Fruit fly (Drosophila melanogaster): ENCODE data around the gene Neb-cGP.

Gene Neb-cGP

DNA sequence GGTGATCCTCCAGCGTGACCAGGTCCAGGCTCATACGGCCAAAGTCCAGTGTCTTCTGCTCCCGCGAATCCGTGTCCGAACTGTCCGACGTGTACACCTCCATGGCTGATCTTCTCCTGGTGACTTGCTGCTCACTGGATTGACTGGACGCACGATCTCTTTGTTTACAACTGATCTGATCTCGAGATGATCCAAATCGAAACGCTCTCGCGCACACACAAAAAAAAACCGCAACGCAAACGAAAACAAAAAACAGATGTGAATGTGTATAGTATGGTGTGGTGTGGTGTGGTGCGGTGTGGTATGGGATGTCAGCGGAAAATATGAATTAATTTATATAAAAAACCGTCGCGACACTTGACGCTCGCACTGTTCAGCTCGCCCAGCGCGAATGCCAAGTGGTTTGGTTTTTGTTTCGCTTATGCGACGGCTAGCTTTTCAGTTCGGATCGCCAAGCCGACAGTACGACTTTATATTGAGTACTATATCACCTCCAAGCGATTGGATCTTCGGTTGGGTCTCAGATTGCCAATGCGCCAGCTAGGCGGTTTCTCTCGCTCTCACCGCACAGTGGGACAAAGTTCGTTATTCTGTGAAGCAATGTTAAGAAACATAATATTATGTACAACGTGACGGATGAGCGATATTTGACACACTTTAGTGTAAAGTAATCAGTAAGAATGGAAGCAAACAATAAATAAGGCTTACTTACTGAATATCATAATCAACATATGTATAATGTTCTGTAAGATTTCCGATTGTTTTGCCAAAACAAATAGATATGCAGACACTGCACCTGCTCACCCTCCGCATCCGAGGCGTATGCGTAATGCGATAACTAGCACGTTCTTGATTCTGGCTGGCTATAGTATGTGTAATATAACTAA is 25.9 kb downstream of the Neb-cGP start (continued):
- TF ChIP-seq CG6791 (GFP tag; IDR thresholded peaks at IDR 0.05; ENCODE audit: partially characterized antibody): no peak
- peak; percentile 86 for TF ChIP-seq cwo (GFP tag; optimal IDR thresholded peaks at IDR 0.05)
- no peak for TF ChIP-seq CG2116 (GFP tag; optimal IDR thresholded peaks at IDR 0.05)
- TF ChIP-seq Aef1 (GFP tag; IDR thresholded peaks at IDR 0.05): peak; percentile 39; the same call in 2 of the 3 replicates
- TF ChIP-seq abd-A (tag; optimal IDR thresholded peaks at IDR 0.05): peak; percentile 9
- TF ChIP-seq gfzf (GFP tag; optimal IDR thresholded peaks at IDR 0.05): no peak
- TF ChIP-seq CG3847 (GFP tag; IDR thresholded peaks at IDR 0.05): peak; percentile 64
- TF ChIP-seq ap (GFP tag; IDR thresholded peaks at IDR 0.05): no peak
- peak; percentile 20 for TF ChIP-seq Ssrp (tag; optimal IDR thresholded peaks at IDR 0.05)
- TF ChIP-seq CG18764 (GFP tag; optimal IDR thresholded peaks at IDR 0.05): no peak
- no peak for TF ChIP-seq aop (GFP tag; IDR thresholded peaks at IDR 0.05)
- TF ChIP-seq Jarid2 (GFP tag; optimal IDR thresholded peaks at IDR 0.05): no peak
- 0 out of 3 replicates have a peak, but pooled peaks have one; percentile 44 for TF ChIP-seq H15 (GFP tag; IDR thresholded peaks at IDR 0.05)
- TF ChIP-seq jing (GFP tag; optimal IDR thresholded peaks at IDR 0.05): peak; percentile 1
- peak; percentile 69 for TF ChIP-seq dmrt99B (tag; optimal IDR thresholded peaks at IDR 0.05)
- TF ChIP-seq Dek (tag; optimal IDR thresholded peaks at IDR 0.05): peak; percentile 54
- peak; percentile 66 for TF ChIP-seq CHES-1-like (GFP tag; optimal IDR thresholded peaks at IDR 0.05)
- TF ChIP-seq CG32772 (GFP tag; IDR thresholded peaks at IDR 0.05): peak; percentile 44; the same call in 1 of the 2 replicates
- no peak for TF ChIP-seq B-H1 (GFP tag; IDR thresholded peaks at IDR 0.05)
- TF ChIP-seq CG1647 (GFP tag; optimal IDR thresholded peaks at IDR 0.05): peak; percentile 24
- no peak for TF ChIP-seq CG10565 (GFP tag; optimal IDR thresholded peaks at IDR 0.05)
- no peak for TF ChIP-seq CG14860 (GFP tag; IDR thresholded peaks at IDR 0.05; ENCODE audit: partially characterized antibody)
- TF ChIP-seq Nf-YA (GFP tag; IDR thresholded peaks at IDR 0.05): no peak
- TF ChIP-seq btn (GFP tag; optimal IDR thresholded peaks at IDR 0.05): no peak
- TF ChIP-seq zf30C (GFP tag; optimal IDR thresholded peaks at IDR 0.05): no peak
- peak; percentile 64 for TF ChIP-seq Dbx (GFP tag; IDR thresholded peaks at IDR 0.05)
- no peak for TF ChIP-seq Dref (GFP tag; IDR thresholded peaks at IDR 0.05)
- TF ChIP-seq CG3407 (GFP tag; optimal IDR thresholded peaks at IDR 0.05): no peak
- TF ChIP-seq esg (GFP tag; conservative IDR thresholded peaks at IDR 0.05): peak; percentile 33; the same call in 1 of the 2 replicates
- no peak for TF ChIP-seq pfk (GFP tag; optimal IDR thresholded peaks at IDR 0.05)
- peak; percentile 7 for TF ChIP-seq Bdp1 (GFP tag; optimal IDR thresholded peaks at IDR 0.05)
- no peak for TF ChIP-seq cas (GFP tag; IDR thresholded peaks at IDR 0.05)
- no peak for TF ChIP-seq CG11560 (tag; IDR thresholded peaks at IDR 0.05)
- TF ChIP-seq CG34376 (GFP tag; optimal IDR thresholded peaks at IDR 0.05): peak; percentile 88
- no peak for TF ChIP-seq Atf3 (GFP tag; optimal IDR thresholded peaks at IDR 0.05)
- peak; percentile 45; the same call in 1 of the 2 replicates for TF ChIP-seq crol (GFP tag; IDR thresholded peaks at IDR 0.05)
- TF ChIP-seq kah (GFP tag; optimal IDR thresholded peaks at IDR 0.05): no peak
- peak; percentile 53 for TF ChIP-seq D19B (GFP tag; optimal IDR thresholded peaks at IDR 0.05)
- no peak for TF ChIP-seq ara (GFP tag; IDR thresholded peaks at IDR 0.05)
- no peak for TF ChIP-seq CG31388 (GFP tag; optimal IDR thresholded peaks at IDR 0.05)
- TF ChIP-seq scrt (GFP tag; optimal IDR thresholded peaks at IDR 0.05): peak; percentile 47
- peak; percentile 45 for TF ChIP-seq bcd (GFP tag; optimal IDR thresholded peaks at IDR 0.05)
- TF ChIP-seq CG4617 (GFP tag; optimal IDR thresholded peaks at IDR 0.05; ENCODE audit: borderline replicate concordance): no peak
- TF ChIP-seq Hsf (GFP tag; optimal IDR thresholded peaks at IDR 0.05): peak; percentile 53
- TF ChIP-seq Dip3 (GFP tag; optimal IDR thresholded peaks at IDR 0.05): peak; percentile 35
- TF ChIP-seq CG7357 (GFP tag; IDR thresholded peaks at IDR 0.05): 0 out of 3 replicates have a peak, but pooled peaks have one; percentile 7
- no peak for TF ChIP-seq CG33213 (GFP tag; optimal IDR thresholded peaks at IDR 0.05)
- TF ChIP-seq dimm (GFP tag; IDR thresholded peaks at IDR 0.05): no peak
- no peak for TF ChIP-seq maf-S (GFP tag; optimal IDR thresholded peaks at IDR 0.05)
